Fruit fly (Drosophila melanogaster) whole organism, embryonic: Measurements from ENCODE around the gene CG3632.

ENCODE experiments used
- BEAF-32 ChIP-seq: fragments of 200-800 bp; sonication (Bioruptor generic); optimal IDR thresholded peaks from 3 replicates; lab custom pipeline; 2017; ENCODE audit warnings: missing biosample characterization, missing genetic modification characterization, mild to moderate bottlenecking, moderate library complexity, missing genetic modification reagents
- C15 ChIP-seq: fragments of 200-800 bp; sonication (Bioruptor generic); IDR thresholded peaks from 3 replicates; pipeline ENCODE4 v1.3.6; 2022; ENCODE audit warnings: missing biosample characterization, missing genetic modification characterization
- CG10959 ChIP-seq: fragments of 200-800 bp; sonication (Bioruptor generic); IDR thresholded peaks from 2 replicates; pipeline ENCODE4 v1.3.6; 2022; ENCODE audit warnings: missing biosample characterization, missing genetic modification characterization
- CG11085 ChIP-seq: fragments of 200-800 bp; sonication (Bioruptor generic); IDR thresholded peaks from 2 replicates; pipeline ENCODE4 v1.3.6; 2022; ENCODE audit warnings: missing biosample characterization, missing genetic modification characterization
- CG11398 ChIP-seq: fragments of 200-800 bp; sonication (Bioruptor generic); optimal IDR thresholded peaks from 2 replicates; lab custom pipeline; 2016; ENCODE audit warnings: missing biosample characterization, missing genetic modification characterization
- CG14014 ChIP-seq: fragments of 200-800 bp; sonication (Bioruptor generic); IDR thresholded peaks from 2 replicates; pipeline ENCODE4 v1.3.6; 2022; ENCODE audit warnings: missing biosample characterization, missing genetic modification characterization
- CG15073 ChIP-seq: fragments of 200-800 bp; sonication (Bioruptor generic); optimal IDR thresholded peaks from 2 replicates; lab custom pipeline; 2016; ENCODE audit warnings: missing biosample characterization, missing genetic modification characterization
- CG1529 ChIP-seq: fragments of 200-800 bp; sonication (Bioruptor generic); optimal IDR thresholded peaks from 3 replicates; lab custom pipeline; 2018; ENCODE audit warnings: missing biosample characterization, missing genetic modification characterization
- CG15514 ChIP-seq: fragments of 200-800 bp; sonication (Bioruptor generic); optimal IDR thresholded peaks from 3 replicates; lab custom pipeline; 2017; ENCODE audit warnings: missing biosample characterization, missing genetic modification characterization, mild to moderate bottlenecking, moderate library complexity, missing genetic modification reagents
- CG1647 ChIP-seq: fragments of 200-800 bp; sonication (Bioruptor generic); optimal IDR thresholded peaks from 3 replicates; lab custom pipeline; 2016; ENCODE audit warnings: missing biosample characterization, missing genetic modification characterization
- CG18011 ChIP-seq: fragments of 200-800 bp; sonication (Bioruptor generic); optimal IDR thresholded peaks from 2 replicates; lab custom pipeline; 2017; ENCODE audit warnings: missing biosample characterization, missing genetic modification characterization, mild to moderate bottlenecking, moderate library complexity, missing genotype
- CG2129 ChIP-seq: fragments of 200-800 bp; sonication (Bioruptor generic); IDR thresholded peaks from 2 replicates; pipeline ENCODE4 v1.3.6; 2022; ENCODE audit warnings: missing biosample characterization, missing genetic modification characterization; ENCODE audit not compliant: partially characterized antibody
- CG2199 ChIP-seq: fragments of 200-800 bp; sonication (Bioruptor generic); IDR thresholded peaks from 3 replicates; pipeline ENCODE4 v1.3.6; 2022; ENCODE audit warnings: missing biosample characterization, missing genetic modification characterization
- CG30020 ChIP-seq: fragments of 200-800 bp; optimal IDR thresholded peaks from 2 replicates; lab custom pipeline; 2019; ENCODE audit warnings: missing biosample characterization, mild to moderate bottlenecking, missing genetic modification characterization, moderate library complexity
- CG30403 ChIP-seq: fragments of 200-800 bp; sonication (Bioruptor generic); optimal IDR thresholded peaks from 3 replicates; lab custom pipeline; 2016; ENCODE audit warnings: missing biosample characterization, missing genetic modification characterization
- CG4617 ChIP-seq: fragments of 200-800 bp; sonication (Bioruptor generic); optimal IDR thresholded peaks from 3 replicates; lab custom pipeline; 2016; ENCODE audit warnings: missing biosample characterization, missing genetic modification characterization, borderline replicate concordance
- CG4820 ChIP-seq: fragments of 200-800 bp; sonication (Bioruptor generic); optimal IDR thresholded peaks from 3 replicates; lab custom pipeline; 2016; ENCODE audit warnings: missing biosample characterization, missing genetic modification characterization
- CG6765 ChIP-seq: fragments of 200-800 bp; sonication (Bioruptor generic); optimal IDR thresholded peaks from 3 replicates; lab custom pipeline; 2017; ENCODE audit warnings: missing biosample characterization, mild to moderate bottlenecking, missing genetic modification characterization
- CG7928 ChIP-seq: fragments of 200-800 bp; sonication (Bioruptor generic); optimal IDR thresholded peaks from 2 replicates; lab custom pipeline; 2017; ENCODE audit warnings: missing biosample characterization, mild to moderate bottlenecking, missing genetic modification characterization
- CG9215 ChIP-seq: fragments of 200-800 bp; sonication (Bioruptor generic); IDR thresholded peaks from 2 replicates; pipeline ENCODE4 v1.3.6; 2022; ENCODE audit warnings: missing biosample characterization, missing genetic modification characterization
- CG9727 ChIP-seq: fragments of 200-800 bp; sonication (Bioruptor generic); optimal IDR thresholded peaks from 3 replicates; lab custom pipeline; 2017; ENCODE audit warnings: missing biosample characterization, mild to moderate bottlenecking, missing genetic modification characterization
- CG9932 ChIP-seq: fragments of 200-800 bp; sonication (Bioruptor generic); IDR thresholded peaks from 2 replicates; pipeline ENCODE4 v1.3.6; 2022; ENCODE audit warnings: missing biosample characterization, missing genetic modification characterization
- CHES-1-like ChIP-seq: fragments of 200-800 bp; sonication (Bioruptor generic); optimal IDR thresholded peaks from 2 replicates; lab custom pipeline; 2016; ENCODE audit warnings: missing biosample characterization, missing genetic modification characterization
- Dbx ChIP-seq: fragments of 200-800 bp; sonication (Bioruptor generic); IDR thresholded peaks from 3 replicates; pipeline ENCODE4 v1.3.6; 2022; ENCODE audit warnings: missing biosample characterization, missing genetic modification characterization
- Dref ChIP-seq: fragments of 200-800 bp; sonication (Bioruptor generic); IDR thresholded peaks from 2 replicates; pipeline ENCODE4 v1.3.6; 2022; ENCODE audit warnings: missing biosample characterization, missing genetic modification characterization
- Drgx ChIP-seq: fragments of 200-800 bp; sonication (Bioruptor generic); IDR thresholded peaks from 2 replicates; pipeline ENCODE4 v1.3.6; 2022; ENCODE audit warnings: missing biosample characterization, missing genetic modification characterization
- E2f2 ChIP-seq: fragments of 200-800 bp; sonication (Bioruptor generic); IDR thresholded peaks from 2 replicates; pipeline ENCODE4 v1.3.6; 2022; ENCODE audit warnings: missing biosample characterization, missing genetic modification characterization
- Gsc ChIP-seq: fragments of 200-800 bp; sonication (Bioruptor generic); IDR thresholded peaks from 2 replicates; pipeline ENCODE4 v1.3.6; 2022; ENCODE audit warnings: missing biosample characterization, missing genetic modification characterization
- H15 ChIP-seq: fragments of 200-800 bp; sonication (Bioruptor generic); IDR thresholded peaks from 3 replicates; pipeline ENCODE4 v1.3.6; 2022; ENCODE audit warnings: missing biosample characterization, missing genetic modification characterization
- Tbp ChIP-seq: fragments of >200 bp; optimal IDR thresholded peaks from 2 replicates; lab custom pipeline; 2018; ENCODE audit warnings: missing biosample characterization, missing genetic modification characterization
- Usf ChIP-seq: fragments of 200-800 bp; sonication (Bioruptor generic); optimal IDR thresholded peaks from 2 replicates; lab custom pipeline; 2017; ENCODE audit warnings: missing genotype, missing biosample characterization, missing genetic modification characterization
- ab ChIP-seq: fragments of 200-800 bp; sonication (Bioruptor generic); optimal IDR thresholded peaks from 2 replicates; lab custom pipeline; 2016; ENCODE audit warnings: missing biosample characterization, missing genetic modification characterization
- amos ChIP-seq: fragments of 200-800 bp; sonication (Bioruptor generic); IDR thresholded peaks from 2 replicates; pipeline ENCODE4 v1.3.6; 2022; ENCODE audit warnings: missing biosample characterization, missing genetic modification characterization; ENCODE audit not compliant: partially characterized antibody
- ap ChIP-seq: fragments of 200-800 bp; sonication (Bioruptor generic); IDR thresholded peaks from 2 replicates; pipeline ENCODE4 v1.3.6; 2022; ENCODE audit warnings: missing biosample characterization, missing genetic modification characterization
- ara ChIP-seq: fragments of 200-800 bp; sonication (Bioruptor generic); IDR thresholded peaks from 2 replicates; pipeline ENCODE4 v1.3.6; 2022; ENCODE audit warnings: missing biosample characterization, missing genetic modification characterization
- bigmax ChIP-seq: fragments of 200-800 bp; sonication (Bioruptor generic); optimal IDR thresholded peaks from 2 replicates; lab custom pipeline; 2018; ENCODE audit warnings: missing biosample characterization, mild to moderate bottlenecking, missing genetic modification characterization
- cato ChIP-seq: fragments of 200-800 bp; sonication (Bioruptor generic); optimal IDR thresholded peaks from 2 replicates; lab custom pipeline; 2016; ENCODE audit warnings: missing biosample characterization, missing genetic modification characterization, borderline replicate concordance
- corto ChIP-seq: fragments of 200-800 bp; sonication (Bioruptor generic); optimal IDR thresholded peaks from 2 replicates; lab custom pipeline; 2016; ENCODE audit warnings: missing biosample characterization, mild to moderate bottlenecking, missing genetic modification characterization, moderate library complexity
- dpn ChIP-seq, 2 experiments: fragments of 200-800 bp; sonication (Bioruptor generic); optimal IDR thresholded peaks; 3 replicates each; lab custom pipeline; 2016; ENCODE audit warnings: missing biosample characterization in 2 of 2, missing genetic modification characterization in 2 of 2
- dysf ChIP-seq: fragments of 200-800 bp; sonication (Bioruptor generic); IDR thresholded peaks from 3 replicates; pipeline ENCODE4 v1.3.6; 2022; ENCODE audit warnings: missing biosample characterization, missing genetic modification characterization
- grn ChIP-seq: fragments of 200-800 bp; sonication (Bioruptor generic); optimal IDR thresholded peaks from 3 replicates; lab custom pipeline; 2017; ENCODE audit warnings: missing biosample characterization, missing genetic modification characterization
- her ChIP-seq: fragments of 200-800 bp; sonication (Bioruptor generic); optimal IDR thresholded peaks from 2 replicates; lab custom pipeline; 2016; ENCODE audit warnings: missing biosample characterization, missing genetic modification characterization
- jing ChIP-seq: fragments of 200-800 bp; sonication (Bioruptor generic); optimal IDR thresholded peaks from 2 replicates; lab custom pipeline; 2018; ENCODE audit warnings: missing biosample characterization, mild to moderate bottlenecking, missing genetic modification characterization
- kah ChIP-seq: fragments of 200-800 bp; sonication (Bioruptor generic); optimal IDR thresholded peaks from 2 replicates; lab custom pipeline; 2018; ENCODE audit warnings: missing biosample characterization, mild to moderate bottlenecking, missing genetic modification characterization
- mld ChIP-seq: fragments of 200-800 bp; sonication (Bioruptor generic); IDR thresholded peaks from 3 replicates; pipeline ENCODE4 v1.3.6; 2022; ENCODE audit warnings: missing biosample characterization, missing genetic modification characterization; ENCODE audit not compliant: partially characterized antibody
- phol ChIP-seq: fragments of 200-800 bp; sonication (Bioruptor generic); optimal IDR thresholded peaks from 3 replicates; lab custom pipeline; 2018; ENCODE audit warnings: missing biosample characterization, mild to moderate bottlenecking, missing genetic modification characterization, moderate library complexity
- pros ChIP-seq: fragments of 200-800 bp; sonication (Bioruptor generic); optimal IDR thresholded peaks from 3 replicates; lab custom pipeline; 2019; ENCODE audit warnings: missing biosample characterization, mild to moderate bottlenecking, missing genetic modification characterization, moderate library complexity
- pzg ChIP-seq: fragments of 200-800 bp; sonication (Bioruptor generic); optimal IDR thresholded peaks from 3 replicates; lab custom pipeline; 2018; ENCODE audit warnings: missing biosample characterization, mild to moderate bottlenecking, missing genetic modification characterization, moderate library complexity
- salm ChIP-seq: fragments of 200-800 bp; sonication (Bioruptor generic); optimal IDR thresholded peaks from 2 replicates; lab custom pipeline; 2018; ENCODE audit warnings: missing biosample characterization, mild to moderate bottlenecking, missing genetic modification characterization
- sqz ChIP-seq: fragments of 200-800 bp; sonication (Bioruptor generic); optimal IDR thresholded peaks from 3 replicates; lab custom pipeline; 2018; ENCODE audit warnings: missing biosample characterization, mild to moderate bottlenecking, missing genetic modification characterization
- tio ChIP-seq: fragments of 200-800 bp; sonication (Bioruptor generic); optimal IDR thresholded peaks from 2 replicates; lab custom pipeline; 2017; ENCODE audit warnings: missing biosample characterization, missing genetic modification characterization, inconsistent platforms

CG3632 gene

dm6 chrX:16278783-16279182, 17.7 kb upstream of the CG3632 start (continued):
- TF ChIP-seq ab (GFP tag; lab: Kevin White, UChicago) = no peak
- peak; percentile 77 for TF ChIP-seq sqz (GFP tag; lab: Kevin White, UChicago)
- peak; percentile 16 for TF ChIP-seq her (GFP tag; lab: Kevin White, UChicago)
- peak; percentile 43 for TF ChIP-seq cato (GFP tag; lab: Kevin White, UChicago)
- TF ChIP-seq amos (GFP tag; lab: Robert Waterston, UW) = no peak
- peak; percentile 53 for TF ChIP-seq CG9932 (GFP tag; lab: Robert Waterston, UW)
- TF ChIP-seq CG11398 (GFP tag; lab: Kevin White, UChicago) = peak; percentile 18
- TF ChIP-seq CG14014 (GFP tag; lab: Robert Waterston, UW) = peak; percentile 70
- TF ChIP-seq grn (GFP tag; lab: Kevin White, UChicago) = no peak
- TF ChIP-seq CG15073 = no peak
- TF ChIP-seq CG7928 (GFP tag; lab: Kevin White, UChicago) = peak; percentile 39
- TF ChIP-seq pros (GFP tag; lab: Kevin White, UChicago) = peak; percentile 75
- peak; percentile 64 for TF ChIP-seq CG15514 (GFP tag; lab: Kevin White, UChicago)
- no peak for TF ChIP-seq tio (GFP tag; lab: Kevin White, UChicago)
- TF ChIP-seq pzg = no peak
- peak; percentile 76 for TF ChIP-seq kah
- peak; percentile 53; the same call in 1 of the 3 replicates for TF ChIP-seq Dbx (GFP tag; lab: Robert Waterston, UW)
- no peak for TF ChIP-seq mld
- TF ChIP-seq Drgx (GFP tag; lab: Robert Waterston, UW) = peak; percentile 87
- TF ChIP-seq ap = peak; percentile 73; the same call in 1 of the 2 replicates
- peak; percentile 71 for TF ChIP-seq CG4820 (GFP tag; lab: Kevin White, UChicago)
- TF ChIP-seq jing (GFP tag; lab: Kevin White, UChicago) = peak; percentile 69
- peak; percentile 88 for TF ChIP-seq ara (GFP tag; lab: Robert Waterston, UW)
- peak; percentile 51 for TF ChIP-seq CG18011 (GFP tag; lab: Kevin White, UChicago)
- no peak for TF ChIP-seq Dref (GFP tag; lab: Robert Waterston, UW)
- TF ChIP-seq CHES-1-like (GFP tag; lab: Kevin White, UChicago) = no peak
- TF ChIP-seq BEAF-32 (GFP tag; lab: Kevin White, UChicago) = no peak
- peak; percentile 34 for TF ChIP-seq bigmax (GFP tag; lab: Kevin White, UChicago)
- TF ChIP-seq CG2129 (GFP tag; lab: Robert Waterston, UW) = no peak
- TF ChIP-seq dpn (GFP tag; optimal IDR thresholded peaks at IDR 0.05; lab: Kevin White, UChicago) = peak; percentile 13 to 66
- peak; percentile 57 for TF ChIP-seq CG30403
- TF ChIP-seq CG2199 (GFP tag; lab: Robert Waterston, UW) = peak; percentile 74; the same call in 2 of the 3 replicates
- peak; percentile 53 for TF ChIP-seq CG11085 (GFP tag; lab: Robert Waterston, UW)
- peak; percentile 51 for TF ChIP-seq CG1647 (GFP tag; lab: Kevin White, UChicago)
- peak; percentile 56; the same call in 1 of the 3 replicates for TF ChIP-seq C15
- TF ChIP-seq CG9727 (GFP tag; lab: Kevin White, UChicago) = peak; percentile 80
- peak; percentile 85 for TF ChIP-seq phol (tag; lab: Kevin White, UChicago)
- TF ChIP-seq E2f2 (GFP tag; lab: Robert Waterston, UW) = peak; percentile 6; the same call in 1 of the 2 replicates
- peak; percentile 82 for TF ChIP-seq salm (tag; lab: Kevin White, UChicago)
- TF ChIP-seq CG6765 = peak; percentile 71
- TF ChIP-seq CG1529 (GFP tag; lab: Kevin White, UChicago) = peak; percentile 80
- TF ChIP-seq corto (GFP tag; lab: Kevin White, UChicago) = peak; percentile 40
- peak; percentile 9 for TF ChIP-seq CG4617 (GFP tag; lab: Kevin White, UChicago)
- TF ChIP-seq H15 = peak; percentile 67; the same call in 2 of the 3 replicates
- peak; percentile 51 for TF ChIP-seq CG9215 (GFP tag; lab: Robert Waterston, UW)
- peak; percentile 78 for TF ChIP-seq CG10959 (GFP tag; lab: Robert Waterston, UW)
- TF ChIP-seq Usf (GFP tag; lab: Kevin White, UChicago) = peak; percentile 71
- no peak for TF ChIP-seq Tbp
- peak; percentile 82 for TF ChIP-seq dysf (GFP tag; lab: Robert Waterston, UW)
- peak; percentile 53 for TF ChIP-seq CG30020
- TF ChIP-seq Gsc = peak; percentile 46; the same call in 1 of the 2 replicates
